Worm (Caenorhabditis elegans): ENCODE results near the gene C50B8.4.

ce11 chrV:13606651-13607242 lies 34.9 kb downstream of the C50B8.4 start, which contains the start of gene fmo-4:
- TF ChIP-seq flt-1 (GFP tag; IDR thresholded peaks at IDR 0.05) = no peak
- no peak for TF ChIP-seq cog-1 (tag; optimal IDR thresholded peaks at IDR 0.05)
- no peak for TF ChIP-seq med-1 (GFP tag; optimal IDR thresholded peaks at IDR 0.05; ENCODE audit: insufficient read depth)
- TF ChIP-seq tab-1 (GFP tag; IDR thresholded peaks at IDR 0.05) = no peak
- no peak for TF ChIP-seq ref-1 (GFP tag; conservative IDR thresholded peaks at IDR 0.05)
- no peak for TF ChIP-seq ztf-23 (GFP tag; IDR thresholded peaks at IDR 0.05)
- no peak for TF ChIP-seq T22C8.4 (GFP tag; IDR thresholded peaks at IDR 0.05)
- no peak for TF ChIP-seq ztf-29 (GFP tag; IDR thresholded peaks at IDR 0.05)
- no peak for TF ChIP-seq klf-2 (GFP tag; conservative IDR thresholded peaks at IDR 0.05)
